Fruit fly (Drosophila melanogaster) whole organism, embryonic: ENCODE data around the gene CG34258.

Experiments
- Antp ChIP-seq: fragments of 200-800 bp; sonication (Bioruptor generic); optimal IDR thresholded peaks from 3 replicates; lab custom pipeline; 2016; ENCODE audit warnings: missing biosample characterization, missing genetic modification characterization
- Atf6 ChIP-seq: fragments of 200-800 bp; sonication (Bioruptor generic); IDR thresholded peaks from 2 replicates; pipeline ENCODE4 v1.3.6; 2022; ENCODE audit warnings: missing biosample characterization, missing genetic modification characterization
- BEAF-32 ChIP-seq: fragments of 200-800 bp; sonication (Bioruptor generic); optimal IDR thresholded peaks from 3 replicates; lab custom pipeline; 2017; ENCODE audit warnings: missing biosample characterization, missing genetic modification characterization, mild to moderate bottlenecking, moderate library complexity, missing genetic modification reagents
- BtbVII ChIP-seq: fragments of 200-800 bp; sonication (Bioruptor generic); optimal IDR thresholded peaks from 3 replicates; lab custom pipeline; 2017; ENCODE audit warnings: missing biosample characterization, mild to moderate bottlenecking, missing genetic modification characterization
- C15 ChIP-seq: fragments of 200-800 bp; sonication (Bioruptor generic); IDR thresholded peaks from 3 replicates; pipeline ENCODE4 v1.3.6; 2022; ENCODE audit warnings: missing biosample characterization, missing genetic modification characterization
- CG1024 ChIP-seq: fragments of 200-800 bp; sonication (Bioruptor generic); IDR thresholded peaks from 2 replicates; pipeline ENCODE4 v1.3.6; 2022; ENCODE audit warnings: missing biosample characterization, missing genetic modification characterization
- CG11695 ChIP-seq: fragments of 200-800 bp; sonication (Bioruptor generic); IDR thresholded peaks from 3 replicates; pipeline ENCODE4 v1.3.6; 2022; ENCODE audit warnings: missing biosample characterization, missing genetic modification characterization
- CG12659 ChIP-seq: fragments of 200-800 bp; sonication (Bioruptor generic); optimal IDR thresholded peaks from 3 replicates; lab custom pipeline; 2017; ENCODE audit warnings: mild to moderate bottlenecking, missing biosample characterization, missing genetic modification reagents, missing genetic modification characterization
- CG13424 ChIP-seq: fragments of 200-800 bp; sonication (Bioruptor generic); optimal IDR thresholded peaks from 2 replicates; lab custom pipeline; 2019; ENCODE audit warnings: missing biosample characterization, mild to moderate bottlenecking, missing genetic modification characterization, moderate library complexity
- CG13894 ChIP-seq: fragments of 200-800 bp; sonication (Bioruptor generic); optimal IDR thresholded peaks from 3 replicates; lab custom pipeline; 2018; ENCODE audit warnings: missing biosample characterization, mild to moderate bottlenecking, missing genetic modification characterization, moderate library complexity
- CG14710 ChIP-seq: fragments of 200-800 bp; sonication (Bioruptor generic); optimal IDR thresholded peaks from 3 replicates; lab custom pipeline; 2019; ENCODE audit warnings: missing biosample characterization, mild to moderate bottlenecking, missing genetic modification characterization, moderate library complexity
- CG15514 ChIP-seq: fragments of 200-800 bp; sonication (Bioruptor generic); optimal IDR thresholded peaks from 3 replicates; lab custom pipeline; 2017; ENCODE audit warnings: missing biosample characterization, missing genetic modification characterization, mild to moderate bottlenecking, moderate library complexity, missing genetic modification reagents
- CG1603 ChIP-seq: fragments of 200-800 bp; sonication (Bioruptor generic); optimal IDR thresholded peaks from 2 replicates; lab custom pipeline; 2019; ENCODE audit warnings: missing biosample characterization, mild to moderate bottlenecking, missing genetic modification characterization, moderate library complexity
- CG17186 ChIP-seq: fragments of 200-800 bp; sonication (Bioruptor generic); optimal IDR thresholded peaks from 3 replicates; lab custom pipeline; 2017; ENCODE audit warnings: missing biosample characterization, missing genetic modification reagents, missing genetic modification characterization
- CG17802 ChIP-seq: fragments of 200-800 bp; sonication (Bioruptor generic); optimal IDR thresholded peaks from 2 replicates; lab custom pipeline; 2018; ENCODE audit warnings: missing biosample characterization, mild to moderate bottlenecking, missing genetic modification characterization, moderate library complexity
- CG17829 ChIP-seq: fragments of 200-800 bp; optimal IDR thresholded peaks from 2 replicates; lab custom pipeline; 2019; ENCODE audit warnings: missing biosample characterization, mild to moderate bottlenecking, missing genetic modification characterization, moderate library complexity
- CG17912 ChIP-seq: fragments of 200-800 bp; sonication (Bioruptor generic); optimal IDR thresholded peaks from 2 replicates; lab custom pipeline; 2018; ENCODE audit warnings: missing biosample characterization, mild to moderate bottlenecking, missing genetic modification characterization
- CG4360 ChIP-seq: fragments of 200-800 bp; sonication (Bioruptor generic); IDR thresholded peaks from 2 replicates; pipeline ENCODE4 v1.3.6; 2022; ENCODE audit warnings: missing biosample characterization, missing genetic modification characterization
- CG4404 ChIP-seq: fragments of 200-800 bp; sonication (Bioruptor generic); IDR thresholded peaks from 2 replicates; pipeline ENCODE4 v1.3.6; 2022; ENCODE audit warnings: missing biosample characterization, missing genetic modification characterization
- CG4617 ChIP-seq: fragments of 200-800 bp; sonication (Bioruptor generic); optimal IDR thresholded peaks from 3 replicates; lab custom pipeline; 2016; ENCODE audit warnings: missing biosample characterization, missing genetic modification characterization, borderline replicate concordance
- CG7963 ChIP-seq: fragments of 200-800 bp; sonication (Bioruptor generic); IDR thresholded peaks from 3 replicates; pipeline ENCODE4 v1.3.6; 2022; ENCODE audit warnings: missing biosample characterization, missing genetic modification characterization; ENCODE audit not compliant: partially characterized antibody
- CG9797 ChIP-seq: fragments of 200-800 bp; sonication (Bioruptor generic); optimal IDR thresholded peaks from 3 replicates; lab custom pipeline; 2018; ENCODE audit warnings: missing biosample characterization, mild to moderate bottlenecking, missing genetic modification characterization
- Dp ChIP-seq: fragments of 200-800 bp; sonication (Bioruptor generic); optimal IDR thresholded peaks from 2 replicates; lab custom pipeline; 2018; ENCODE audit warnings: missing biosample characterization, mild to moderate bottlenecking, missing genetic modification characterization, moderate library complexity
- Dref ChIP-seq: fragments of 200-800 bp; sonication (Bioruptor generic); IDR thresholded peaks from 2 replicates; pipeline ENCODE4 v1.3.6; 2022; ENCODE audit warnings: missing biosample characterization, missing genetic modification characterization
- Fer2 ChIP-seq: fragments of 200-800 bp; sonication (Bioruptor generic); optimal IDR thresholded peaks from 2 replicates; lab custom pipeline; 2018; ENCODE audit warnings: missing biosample characterization, mild to moderate bottlenecking, missing genetic modification characterization, moderate library complexity
- Hmr ChIP-seq: fragments of 200-800 bp; sonication (Bioruptor generic); optimal IDR thresholded peaks from 3 replicates; lab custom pipeline; 2017; ENCODE audit warnings: mild to moderate bottlenecking, missing biosample characterization, missing genetic modification reagents, missing genetic modification characterization
- Lhr ChIP-seq: fragments of 200-800 bp; sonication (Bioruptor generic); optimal IDR thresholded peaks from 3 replicates; lab custom pipeline; 2017; ENCODE audit warnings: mild to moderate bottlenecking, missing biosample characterization, missing genetic modification reagents, missing genetic modification characterization
- MESR4 ChIP-seq: fragments of 200-800 bp; sonication (Bioruptor generic); optimal IDR thresholded peaks from 2 replicates; lab custom pipeline; 2018; ENCODE audit warnings: missing biosample characterization, mild to moderate bottlenecking, missing genetic modification characterization, moderate library complexity
- Med ChIP-seq: fragments of 200-800 bp; sonication (Bioruptor generic); peaks from one replicate; lab custom pipeline; 2016; ENCODE audit warnings: missing biosample characterization, missing genetic modification characterization, mild to moderate bottlenecking, inconsistent platforms, moderate library complexity
- Nf-YB ChIP-seq: fragments of 200-800 bp; sonication (Bioruptor generic); optimal IDR thresholded peaks from 3 replicates; lab custom pipeline; 2019; ENCODE audit warnings: missing biosample characterization, mild to moderate bottlenecking, missing genetic modification characterization, moderate library complexity
- Spps ChIP-seq: fragments of 200-800 bp; sonication (Bioruptor generic); optimal IDR thresholded peaks from 2 replicates; lab custom pipeline; 2018; ENCODE audit warnings: missing biosample characterization, mild to moderate bottlenecking, missing genetic modification characterization
- Sry-δ ChIP-seq: fragments of 200-800 bp; sonication (Bioruptor generic); optimal IDR thresholded peaks from 2 replicates; lab custom pipeline; 2016; ENCODE audit warnings: missing biosample characterization, missing genetic modification characterization
- Taf1 ChIP-seq: fragments of 200-800 bp; sonication (Bioruptor generic); IDR thresholded peaks from 2 replicates; pipeline ENCODE4 v1.3.6; 2022; ENCODE audit warnings: missing biosample characterization, missing genetic modification characterization
- ase ChIP-seq: fragments of 200-800 bp; sonication (Bioruptor generic); IDR thresholded peaks from 3 replicates; pipeline ENCODE4 v1.3.6; 2022; ENCODE audit warnings: missing biosample characterization, missing genetic modification characterization
- chn ChIP-seq: fragments of 200-800 bp; sonication (Bioruptor generic); optimal IDR thresholded peaks from 2 replicates; lab custom pipeline; 2016; ENCODE audit warnings: missing biosample characterization, missing genetic modification characterization
- hbn ChIP-seq: fragments of 200-800 bp; sonication (Bioruptor generic); IDR thresholded peaks from 2 replicates; pipeline ENCODE4 v1.3.6; 2022; ENCODE audit warnings: missing biosample characterization, missing genetic modification characterization; ENCODE audit not compliant: partially characterized antibody
- onecut ChIP-seq: fragments of 200-800 bp; sonication (Bioruptor generic); IDR thresholded peaks from 2 replicates; pipeline ENCODE4 v1.3.6; 2022; ENCODE audit warnings: missing biosample characterization, missing genetic modification characterization
- pb ChIP-seq: fragments of 200-800 bp; sonication (Bioruptor generic); optimal IDR thresholded peaks from 3 replicates; lab custom pipeline; 2016; ENCODE audit warnings: missing biosample characterization, missing genetic modification characterization
- pfk ChIP-seq: fragments of 200-800 bp; sonication (Bioruptor generic); optimal IDR thresholded peaks from 2 replicates; lab custom pipeline; 2018; ENCODE audit warnings: missing biosample characterization, mild to moderate bottlenecking, missing genetic modification characterization, moderate library complexity
- prd ChIP-seq, 3 experiments: fragments of >200 bp in 2 of 3; fragments of 200-800 bp in 1 of 3; sonication (Bioruptor generic) in 1 of 3; optimal IDR thresholded peaks in 2 of 3; IDR thresholded peaks in 1 of 3; 2 replicates in 2 of 3; 3 replicates in 1 of 3; pipeline versions ENCODE4 v1.3.6 to Lab custom; 2017 to 2022; ENCODE audit warnings: missing biosample characterization in 1 of 3, missing genetic modification characterization in 1 of 3
- row ChIP-seq: fragments of 200-800 bp; sonication (Bioruptor generic); IDR thresholded peaks from 3 replicates; pipeline ENCODE4 v1.3.6; 2022; ENCODE audit warnings: missing biosample characterization, missing genetic modification characterization
- stwl ChIP-seq: fragments of 200-800 bp; sonication (Bioruptor generic); optimal IDR thresholded peaks from 3 replicates; lab custom pipeline; 2018; ENCODE audit warnings: missing biosample characterization, mild to moderate bottlenecking, missing genetic modification characterization, moderate library complexity
- sug ChIP-seq: fragments of 200-800 bp; optimal IDR thresholded peaks from 2 replicates; lab custom pipeline; 2019; ENCODE audit warnings: missing biosample characterization, mild to moderate bottlenecking, missing genetic modification characterization, moderate library complexity
- unc-4 ChIP-seq: fragments of 200-800 bp; sonication (Bioruptor generic); IDR thresholded peaks from 2 replicates; pipeline ENCODE4 v1.3.6; 2022; ENCODE audit warnings: missing biosample characterization, missing genetic modification characterization; ENCODE audit not compliant: partially characterized antibody
- vvl ChIP-seq: fragments of 200-800 bp; sonication (Bioruptor generic); IDR thresholded peaks from 2 replicates; pipeline ENCODE4 v1.3.6; 2022; ENCODE audit warnings: missing biosample characterization, missing genetic modification characterization

Gene CG34258

DNA sequence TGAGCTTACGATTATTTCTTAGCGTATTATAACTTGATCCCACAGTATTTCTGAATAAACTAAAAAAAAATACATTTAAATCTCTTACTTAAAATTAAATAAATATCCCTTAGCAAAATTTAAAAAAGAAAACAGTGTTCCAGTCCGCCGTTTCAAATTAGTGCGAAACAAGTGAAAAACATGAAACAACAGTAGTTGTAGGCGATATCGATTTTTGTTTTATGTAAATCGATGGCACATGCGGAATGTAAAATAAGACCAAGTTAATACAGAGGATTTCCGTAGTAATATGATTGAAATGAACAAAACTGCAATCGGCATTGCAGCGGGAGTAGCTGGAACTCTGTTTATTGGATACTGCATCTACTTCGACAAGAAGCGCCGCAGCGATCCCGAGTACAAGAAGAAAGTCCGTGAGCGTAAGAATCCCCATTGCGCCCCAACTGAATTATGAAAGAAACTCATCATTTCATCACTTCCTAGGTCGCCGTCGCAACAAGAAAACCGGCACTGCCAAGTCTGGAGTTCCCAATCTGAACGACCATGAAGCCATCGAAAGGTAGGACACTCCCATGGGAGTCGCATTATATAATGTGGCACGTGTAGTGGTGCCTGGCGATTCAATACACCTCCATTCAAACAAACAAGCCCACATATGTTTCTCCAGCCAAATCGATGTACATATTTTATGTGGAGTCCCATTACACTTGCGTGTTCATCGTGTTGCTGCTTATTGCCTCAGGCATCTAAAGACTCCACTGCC, 49.3 kb upstream of the CG34258 start (continued):
- TF ChIP-seq CG17829 (tag; lab: Kevin White, UChicago) (peak; percentile 32), onecut (GFP tag; lab: Robert Waterston, UW) (peak; percentile 94), MESR4 (peak; percentile 89), Taf1 (GFP tag; lab: Robert Waterston, UW) (no peak), CG17912 (GFP tag; lab: Kevin White, UChicago) (peak; percentile 4), pfk (GFP tag; lab: Kevin White, UChicago) (peak; percentile 97), CG13894 (no peak), CG4617 (GFP tag; lab: Kevin White, UChicago) (peak; percentile 62), CG12659 (GFP tag; lab: Kevin White, UChicago) (peak; percentile 61), CG7963 (GFP tag; lab: Robert Waterston, UW) (no peak), CG13424 (no peak), Sry-δ (GFP tag; lab: Kevin White, UChicago) (peak; percentile 23), CG9797 (GFP tag; lab: Kevin White, UChicago) (no peak), Antp (GFP tag; lab: Kevin White, UChicago) (no peak), C15 (GFP tag; lab: Robert Waterston, UW) (no peak), CG4360 (GFP tag; lab: Robert Waterston, UW) (no peak), Med (GFP tag; lab: Kevin White, UChicago) (peak; percentile 70), Fer2 (tag; lab: Kevin White, UChicago) (no peak), Spps (tag; lab: Kevin White, UChicago) (no peak), CG17802 (tag; lab: Kevin White, UChicago) (peak; percentile 58), pb (GFP tag; lab: Kevin White, UChicago) (no peak), ase (GFP tag; lab: Robert Waterston, UW) (no peak), CG1603 (tag; lab: Kevin White, UChicago) (peak; percentile 99), Lhr (GFP tag; lab: Kevin White, UChicago) (no peak), Dref (GFP tag; lab: Robert Waterston, UW) (peak; percentile 66), sug (tag; lab: Kevin White, UChicago) (no peak), Atf6 (GFP tag; lab: Robert Waterston, UW) (no peak), CG1024 (GFP tag; lab: Robert Waterston, UW) (peak; percentile 92), chn (GFP tag; lab: Kevin White, UChicago) (no peak), CG17186 (GFP tag; lab: Kevin White, UChicago) (no peak), CG11695 (GFP tag; lab: Robert Waterston, UW) (no peak), prd (optimal IDR thresholded peaks at IDR 0.05; lab: Kevin White, UChicago) (no peak), prd (GFP tag; IDR thresholded peaks at IDR 0.05; lab: Robert Waterston, UW) (no peak), CG14710 (tag; lab: Kevin White, UChicago) (peak; percentile 17), CG15514 (peak; percentile 12), vvl (peak; percentile 18; the same call in 1 of the 2 replicates), hbn (GFP tag; lab: Robert Waterston, UW) (no peak), Hmr (no peak), stwl (tag; lab: Kevin White, UChicago) (peak; percentile 37), BEAF-32 (GFP tag; lab: Kevin White, UChicago) (peak; percentile 40), unc-4 (GFP tag; lab: Robert Waterston, UW) (0 out of 2 replicates have a peak, but pooled peaks have one; percentile 15), row (peak; percentile 55), Nf-YB (GFP tag; lab: Kevin White, UChicago) (no peak), CG4404 (GFP tag; lab: Robert Waterston, UW) (no peak), Dp (GFP tag; lab: Kevin White, UChicago) (peak; percentile 4), BtbVII (GFP tag; lab: Kevin White, UChicago) (no peak)
